Fruit fly (Drosophila melanogaster) S2 (cell line): ENCODE measurements around the gene CG7276.

Source experiments
- CG8478 ChIP-seq: fragments of >200 bp; optimal IDR thresholded peaks from 2 replicates; lab custom pipeline; 2018
- CTCF ChIP-seq, 2 experiments: fragments of >200 bp; optimal IDR thresholded peaks; 2 replicates each; lab custom pipeline; 2018

The CG7276 gene

DNA sequence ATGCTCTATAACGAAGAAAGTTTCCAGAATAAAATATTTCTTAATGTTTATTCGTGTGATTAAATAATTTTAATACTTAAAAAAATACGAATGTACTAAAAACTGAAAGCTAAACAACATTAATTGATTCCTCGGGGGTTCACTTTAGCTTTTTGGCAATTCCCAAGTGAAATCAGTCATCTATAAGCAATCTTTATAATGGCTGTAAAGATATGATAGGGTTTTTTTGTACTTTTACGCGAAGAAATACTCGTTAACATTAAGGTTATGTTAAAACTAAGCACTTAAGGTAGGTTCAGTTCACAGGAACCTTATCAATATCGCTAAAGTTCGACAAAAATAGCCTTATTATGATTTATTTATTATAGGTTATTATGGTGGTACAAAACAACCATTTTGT, 21.9 kb downstream of the CG7276 start:
- TF ChIP-seq CG8478 (no peak), CTCF (optimal IDR thresholded peaks at IDR 0.05; lab: Kevin White, UChicago) (no peak)

DNA sequence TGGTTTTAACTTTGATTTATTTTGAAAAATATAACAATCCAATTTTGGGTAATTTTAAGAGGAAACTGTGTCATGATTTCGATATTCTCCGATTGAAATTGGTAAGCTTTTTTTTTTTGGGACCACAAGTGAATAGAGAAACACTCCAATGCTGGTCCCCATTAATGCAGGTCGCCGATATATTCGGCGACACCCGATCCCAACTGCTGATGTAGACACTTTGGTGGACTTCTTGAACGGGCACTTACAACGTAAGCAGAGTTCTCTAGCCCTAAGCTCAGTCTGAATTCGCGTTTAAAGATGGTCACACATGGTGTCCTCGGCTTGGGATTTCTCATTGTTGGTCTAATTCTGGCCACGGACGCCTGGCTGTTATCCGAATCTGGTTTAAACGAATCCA, 22.3 kb downstream of the CG7276 start, which contains the start of gene yellow-k:
Gene yellow-k (plus strand): TSS at position 301 of the 400 bp plus-strand sequence.
- TF ChIP-seq CG8478, result no peak
- no peak for TF ChIP-seq CTCF (optimal IDR thresholded peaks at IDR 0.05; lab: Kevin White, UChicago)

DNA sequence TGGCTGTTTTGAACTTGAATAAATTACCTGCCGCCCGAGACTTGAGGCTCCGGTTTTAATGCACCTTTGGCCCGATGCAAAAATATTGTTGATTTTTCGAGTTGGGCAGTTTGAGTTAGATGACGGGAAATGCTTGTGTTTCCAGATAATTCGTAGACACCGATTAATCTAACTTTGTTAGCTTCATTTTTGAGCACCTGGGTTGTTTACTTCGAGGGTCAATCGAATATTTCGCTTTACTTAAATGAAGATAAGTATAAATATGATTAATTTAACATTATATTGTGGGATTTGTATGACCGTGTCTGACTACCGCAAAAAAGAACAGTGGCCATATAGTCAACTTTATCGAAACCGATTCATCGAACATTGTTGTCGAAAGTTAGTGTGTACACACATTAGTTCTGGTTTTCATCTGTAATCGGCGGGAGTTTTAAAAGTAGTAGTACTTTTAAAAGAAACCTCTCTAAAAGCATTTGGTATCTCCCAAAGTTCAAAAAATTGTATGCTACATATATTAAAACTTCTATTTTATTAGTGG, 25.9 kb downstream of the CG7276 start, which contains the start of gene CG7945:
Gene CG7945 (minus strand): TSS at position 332 of the 541 bp plus-strand sequence.
- TF ChIP-seq CTCF (optimal IDR thresholded peaks at IDR 0.05; lab: Kevin White, UChicago) (no peak), CG8478 (no peak)

dm6 chr3L:15525153-15525552, 27.2 kb downstream of the CG7276 start, which contains the start of gene CG33986:
CG33986 (minus strand) TSS chr3L:15525253.
- TF ChIP-seq CG8478, result no peak
- TF ChIP-seq CTCF (optimal IDR thresholded peaks at IDR 0.05; lab: Kevin White, UChicago), result no peak

DNA sequence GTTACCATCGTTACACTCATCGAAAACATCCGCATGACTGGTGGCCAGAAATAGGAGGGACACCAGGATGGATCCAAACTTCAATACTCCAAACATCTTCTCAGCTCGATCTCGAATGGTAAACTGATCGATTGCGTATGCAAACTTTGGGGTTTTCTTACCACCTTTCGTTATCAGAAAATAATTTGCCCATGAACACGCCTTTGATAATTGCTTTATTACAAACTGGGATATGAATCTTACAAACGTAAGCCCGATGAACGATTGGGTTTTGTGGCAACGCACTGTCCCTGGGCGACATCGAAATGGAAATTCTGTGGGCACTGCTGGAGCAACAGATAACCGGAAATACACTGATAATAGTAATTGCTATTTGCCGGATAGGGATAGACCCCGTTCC, 28.7 kb downstream of the CG7276 start, which contains the start of gene CG33985:
Gene CG33985 (minus strand): TSS at position 101 of the 400 bp plus-strand sequence.
- TF ChIP-seq CTCF (optimal IDR thresholded peaks at IDR 0.05; lab: Kevin White, UChicago), result no peak
- TF ChIP-seq CG8478, result no peak

DNA sequence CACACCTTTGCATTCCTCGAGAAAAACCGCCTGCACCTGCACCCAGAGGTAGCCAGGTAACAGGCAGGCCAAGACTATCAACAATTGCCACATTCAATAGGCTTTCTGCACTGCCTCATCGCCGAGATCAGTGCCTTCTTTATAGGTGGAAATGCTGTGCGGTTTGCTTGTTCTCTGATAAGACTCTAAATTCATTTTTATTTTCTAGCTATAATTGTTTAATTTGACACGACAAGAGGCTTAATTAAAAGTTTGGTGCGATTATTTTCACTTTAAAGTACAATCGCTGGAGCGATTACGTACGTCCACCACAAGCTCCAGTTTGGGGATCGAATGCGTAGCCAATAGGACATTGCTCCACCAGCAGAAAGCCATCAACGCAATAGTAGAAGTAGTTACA, 29.4 kb downstream of the CG7276 start, which contains the start of gene CG42729:
Gene CG42729 (minus strand): TSS at position 101 of the 400 bp plus-strand sequence.
- TF ChIP-seq CG8478, result no peak

DNA sequence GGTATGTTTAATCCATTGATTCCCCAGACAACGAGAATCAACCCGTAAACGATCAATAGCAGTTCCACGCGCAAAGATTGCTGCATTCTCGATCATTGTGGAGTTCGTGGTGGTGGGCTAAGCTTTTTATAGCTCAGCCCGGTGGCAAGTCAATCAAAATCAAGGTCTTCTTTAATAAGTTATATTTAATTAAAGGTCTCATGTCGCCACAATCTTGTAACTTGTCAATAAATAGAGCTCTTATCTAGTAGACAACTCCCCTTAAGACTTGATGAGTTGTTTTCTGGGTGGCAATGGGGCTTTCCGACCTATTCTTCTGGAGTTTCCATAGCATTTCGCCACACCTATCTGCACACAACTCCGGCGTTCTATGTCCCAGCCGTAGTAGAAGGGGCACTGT, 30.1 kb downstream of the CG7276 start, which contains the start of gene CG42728:
Gene CG42728 (minus strand): TSS at position 101 of the 400 bp plus-strand sequence.
- TF ChIP-seq CG8478 (no peak), CTCF (optimal IDR thresholded peaks at IDR 0.05; lab: Kevin White, UChicago) (no peak)

DNA sequence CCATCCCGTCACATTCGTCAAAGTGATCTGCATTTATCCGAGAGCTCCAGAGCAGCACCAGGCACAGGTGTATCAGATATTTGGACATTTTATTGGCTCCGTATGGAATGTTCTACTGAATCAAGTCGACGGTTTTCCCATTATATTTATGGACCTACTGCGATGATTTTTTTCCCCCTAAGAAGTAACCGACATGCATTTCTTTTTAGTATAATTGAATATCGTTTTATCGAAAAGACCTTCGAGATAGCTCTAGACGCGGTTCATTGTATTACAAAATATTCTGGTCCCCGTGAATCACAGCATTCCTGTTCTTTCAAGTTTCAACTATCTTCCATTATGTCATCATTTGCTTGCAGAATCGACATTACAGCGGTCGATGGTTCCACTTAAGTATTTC, 31.1 kb downstream of the CG7276 start, which contains the start of gene obst-H:
Gene obst-H (minus strand): TSS at position 101 of the 400 bp plus-strand sequence.
- TF ChIP-seq CG8478, result no peak
- no peak for TF ChIP-seq CTCF (optimal IDR thresholded peaks at IDR 0.05; lab: Kevin White, UChicago)

DNA sequence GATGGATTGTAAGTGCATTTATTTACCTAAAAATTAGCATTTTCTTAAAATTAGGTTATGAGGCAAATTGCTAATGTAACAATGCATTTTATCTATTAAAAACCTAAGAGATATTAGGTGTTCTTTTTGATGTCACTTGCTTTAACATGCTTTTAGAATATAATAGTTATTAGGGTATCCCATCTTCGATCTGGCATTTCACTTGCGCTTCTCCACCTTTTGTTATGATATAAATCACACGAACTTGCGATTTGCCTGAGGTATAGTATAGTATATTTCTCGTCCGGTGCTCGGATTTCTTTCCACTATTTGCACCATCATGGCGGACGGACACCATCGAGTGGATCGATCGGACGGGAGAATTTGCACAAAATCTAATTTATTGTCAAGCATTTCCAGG, 32.1 kb downstream of the CG7276 start:
- TF ChIP-seq CTCF (optimal IDR thresholded peaks at IDR 0.05; lab: Kevin White, UChicago), result no peak
- no peak for TF ChIP-seq CG8478

DNA sequence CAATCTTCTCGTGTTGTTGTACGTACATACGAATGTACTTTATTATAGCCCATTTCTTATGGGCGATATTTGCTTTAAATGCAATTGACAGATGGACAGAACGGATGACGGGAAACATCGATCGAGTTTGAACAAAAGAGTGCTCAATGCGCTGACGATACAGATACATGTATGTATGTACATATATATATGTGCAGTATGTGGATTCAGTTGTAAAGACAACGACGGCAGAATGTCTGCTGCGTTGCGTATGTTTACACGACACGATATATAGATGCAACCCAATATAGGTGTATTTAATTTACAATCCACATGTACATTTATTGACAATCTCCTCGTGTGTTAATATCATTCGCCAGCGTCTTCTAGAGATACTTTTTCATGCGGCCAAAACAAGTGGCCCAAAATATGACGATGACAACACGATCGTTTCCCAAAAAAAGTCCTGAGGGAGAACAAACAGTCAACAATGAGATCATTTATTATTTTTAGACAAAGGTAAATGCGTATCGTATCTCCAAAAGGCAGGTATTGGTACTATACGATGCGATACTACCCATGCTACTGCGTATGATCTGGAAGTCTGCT, 32.7 kb downstream of the CG7276 start:
- TF ChIP-seq CTCF (optimal IDR thresholded peaks at IDR 0.05; lab: Kevin White, UChicago) (no peak), CG8478 (no peak)

- no peak for TF ChIP-seq CG8478
- no peak for TF ChIP-seq CTCF (optimal IDR thresholded peaks at IDR 0.05; lab: Kevin White, UChicago)
These were observed 33.7 kb downstream of the CG7276 start, which contains the start of gene CG43248 for dm6 chr3L:15531423-15532325. CG43248 (minus strand) TSS chr3L:15531473.

DNA sequence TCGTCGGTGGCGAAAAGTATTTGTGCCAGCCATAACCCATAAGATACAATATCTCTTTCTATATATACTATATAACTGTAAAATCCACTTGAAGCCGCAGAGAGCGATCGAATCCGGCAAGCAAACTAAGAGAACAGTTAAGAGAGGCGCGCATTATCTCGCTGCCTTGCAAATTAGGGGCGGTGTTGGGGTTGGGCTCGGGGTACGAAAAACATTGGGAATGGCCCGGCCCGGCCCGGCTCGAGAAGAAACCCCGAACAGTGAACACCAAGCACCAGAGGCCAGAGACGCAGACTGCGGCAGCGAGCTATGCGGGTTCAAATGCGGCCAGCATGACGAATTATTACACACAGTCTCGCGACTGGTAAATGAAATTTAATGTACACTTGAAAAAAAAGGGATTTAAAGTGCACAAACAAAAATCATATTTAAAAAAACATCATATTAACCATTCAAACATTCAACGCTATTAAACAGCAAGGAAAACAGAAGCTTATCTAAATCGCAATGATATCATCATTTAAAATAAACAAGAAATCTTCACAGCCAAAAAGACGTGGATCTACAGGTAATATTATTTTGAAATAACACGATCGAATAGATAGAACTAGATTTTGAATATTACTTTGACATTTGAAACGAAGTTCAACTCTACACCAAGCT, 34.5 kb downstream of the CG7276 start:
- TF ChIP-seq CTCF (optimal IDR thresholded peaks at IDR 0.05; lab: Kevin White, UChicago), result no peak
- no peak for TF ChIP-seq CG8478

dm6 chr3L:15533402-15534129, 35.6 kb downstream of the CG7276 start:
- TF ChIP-seq CG8478 (no peak), CTCF (optimal IDR thresholded peaks at IDR 0.05; lab: Kevin White, UChicago) (no peak)
